Worm (Caenorhabditis elegans): ENCODE results near the gene srx-117.

DNA sequence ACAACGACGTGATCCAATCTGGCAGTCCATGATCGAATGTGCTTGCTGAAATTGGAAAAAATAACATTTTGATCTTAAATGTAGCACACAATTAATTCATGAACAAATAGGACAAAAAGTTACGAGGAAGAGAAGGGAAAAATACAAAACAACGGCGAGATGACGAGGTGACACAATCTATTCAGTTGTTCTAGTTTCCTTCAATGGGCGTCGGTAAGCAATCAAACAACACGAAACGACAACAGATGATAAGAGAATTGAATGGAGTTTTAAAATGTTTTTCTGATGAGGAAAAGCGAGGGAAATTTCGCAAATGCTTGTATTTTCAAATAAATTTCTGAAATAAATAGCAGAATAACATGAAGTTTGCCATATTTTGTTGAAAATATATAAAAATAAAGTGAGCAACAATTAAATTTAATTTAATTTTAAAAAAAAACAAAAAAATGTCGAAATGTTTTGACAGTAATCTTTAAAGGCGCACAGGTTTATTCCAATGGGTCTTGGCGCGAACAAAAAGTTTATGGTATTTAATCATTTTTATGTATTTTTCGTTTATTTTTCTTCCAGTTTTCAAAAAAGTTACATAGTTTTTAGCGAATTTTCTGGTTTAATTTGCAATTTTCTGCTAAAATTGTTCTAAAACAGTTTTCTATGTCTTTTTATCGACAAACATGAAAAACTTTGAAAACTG is 21.9 kb downstream of the srx-117 start, which contains the start of gene C14C11.7:
- TF ChIP-seq unc-62 (GFP tag; optimal IDR thresholded peaks at IDR 0.05) (no peak), tbx-8 (GFP tag; optimal IDR thresholded peaks at IDR 0.05) (no peak), mab-5 (tag; optimal IDR thresholded peaks at IDR 0.05) (no peak), M03D4.4 (tag; optimal IDR thresholded peaks at IDR 0.05) (no peak), bed-3 (GFP tag; optimal IDR thresholded peaks at IDR 0.05) (no peak), elt-3 (tag; optimal IDR thresholded peaks at IDR 0.05) (no peak), nhr-28 (tag; optimal IDR thresholded peaks at IDR 0.05) (no peak), ztf-11 (tag; optimal IDR thresholded peaks at IDR 0.05) (no peak)

Data from whole organism, mixed stage, embryonic.